Fruit fly (Drosophila melanogaster): ENCODE results near the gene CG32170.

dm6 chr3L:16890650-16891336, 13.7 kb downstream of the CG32170 start:
- TF ChIP-seq psq (optimal IDR thresholded peaks at IDR 0.05) = no peak
- no peak for TF ChIP-seq h (optimal IDR thresholded peaks at IDR 0.05)
- TF ChIP-seq insv (optimal IDR thresholded peaks at IDR 0.05) = no peak
- TF ChIP-seq ttk (optimal IDR thresholded peaks at IDR 0.05) = no peak

Measured in Kc167 (cell line).